Fruit fly (Drosophila melanogaster): ENCODE results near the gene Megf8.

- no peak for TF ChIP-seq psq (optimal IDR thresholded peaks at IDR 0.05)
- no peak for TF ChIP-seq CG8478 (optimal IDR thresholded peaks at IDR 0.05)
- TF ChIP-seq EcR (GFP tag; optimal IDR thresholded peaks at IDR 0.05): no peak
These were observed 42.7 kb upstream of the Megf8 start for dm6 chr2L:8000578-8001040.

Data from whole organism.